Fruit fly (Drosophila melanogaster) whole organism, embryonic: ENCODE results near the gene CG42471.

Experiments
- Blimp-1 ChIP-seq: fragments of 200-800 bp; sonication (Bioruptor generic); optimal IDR thresholded peaks from 3 replicates; lab custom pipeline; 2018; ENCODE audit warnings: missing biosample characterization, missing genetic modification characterization, mild to moderate bottlenecking, moderate library complexity, missing genetic modification reagents
- CG11695 ChIP-seq: fragments of 200-800 bp; sonication (Bioruptor generic); IDR thresholded peaks from 3 replicates; pipeline ENCODE4 v1.3.6; 2022; ENCODE audit warnings: missing biosample characterization, missing genetic modification characterization
- CG13296 ChIP-seq: fragments of 200-800 bp; sonication (Bioruptor generic); optimal IDR thresholded peaks from 3 replicates; lab custom pipeline; 2018; ENCODE audit warnings: missing biosample characterization, mild to moderate bottlenecking, missing genetic modification characterization
- CG15269 ChIP-seq: fragments of 200-800 bp; sonication (Bioruptor generic); optimal IDR thresholded peaks from 2 replicates; lab custom pipeline; 2018; ENCODE audit warnings: missing biosample characterization, mild to moderate bottlenecking, missing genetic modification characterization, moderate library complexity
- CG3281 ChIP-seq: fragments of 200-800 bp; sonication (Bioruptor generic); optimal IDR thresholded peaks from 3 replicates; lab custom pipeline; 2017; ENCODE audit warnings: missing biosample characterization, mild to moderate bottlenecking, missing genetic modification characterization
- Fer2 ChIP-seq: fragments of 200-800 bp; sonication (Bioruptor generic); optimal IDR thresholded peaks from 2 replicates; lab custom pipeline; 2018; ENCODE audit warnings: missing biosample characterization, mild to moderate bottlenecking, missing genetic modification characterization, moderate library complexity
- HmgZ ChIP-seq: fragments of 200-800 bp; sonication (Bioruptor generic); optimal IDR thresholded peaks from 2 replicates; lab custom pipeline; 2018; ENCODE audit warnings: missing biosample characterization, mild to moderate bottlenecking, missing genetic modification characterization
- dan ChIP-seq: fragments of 200-800 bp; sonication (Bioruptor generic); IDR thresholded peaks from 2 replicates; pipeline ENCODE4 v1.3.6; 2022; ENCODE audit warnings: missing biosample characterization, missing genetic modification characterization
- fd96Cb ChIP-seq: fragments of 200-800 bp; sonication (Bioruptor generic); optimal IDR thresholded peaks from 2 replicates; lab custom pipeline; 2018; ENCODE audit warnings: missing biosample characterization, mild to moderate bottlenecking, missing genetic modification characterization, moderate library complexity
- her ChIP-seq: fragments of 200-800 bp; sonication (Bioruptor generic); optimal IDR thresholded peaks from 2 replicates; lab custom pipeline; 2016; ENCODE audit warnings: missing biosample characterization, missing genetic modification characterization
- sug ChIP-seq: fragments of 200-800 bp; optimal IDR thresholded peaks from 2 replicates; lab custom pipeline; 2019; ENCODE audit warnings: missing biosample characterization, mild to moderate bottlenecking, missing genetic modification characterization, moderate library complexity
- tna ChIP-seq: fragments of 200-800 bp; sonication (Bioruptor generic); IDR thresholded peaks from 2 replicates; pipeline ENCODE4 v1.3.6; 2022; ENCODE audit warnings: missing biosample characterization, missing genetic modification characterization; ENCODE audit not compliant: partially characterized antibody

CG42471 gene

dm6 chr2L:11735975-11736374 lies 17.8 kb downstream of the CG42471 start (continued):
- no peak for TF ChIP-seq her (GFP tag; lab: Kevin White, UChicago)
- 0 out of 3 replicates have a peak, but pooled peaks have one; percentile 11 for TF ChIP-seq CG11695 (GFP tag; lab: Robert Waterston, UW)
- TF ChIP-seq dan (GFP tag; lab: Robert Waterston, UW), result no peak
- TF ChIP-seq Fer2 (tag; lab: Kevin White, UChicago), result peak; percentile 21
- peak; percentile 21 for TF ChIP-seq HmgZ (tag; lab: Kevin White, UChicago)
- TF ChIP-seq sug, result peak; percentile 49
- TF ChIP-seq fd96Cb (tag; lab: Kevin White, UChicago), result no peak
- TF ChIP-seq tna, result no peak
- peak; percentile 46 for TF ChIP-seq CG3281
- TF ChIP-seq Blimp-1 (GFP tag; lab: Kevin White, UChicago), result no peak
- peak; percentile 58 for TF ChIP-seq CG13296 (GFP tag; lab: Kevin White, UChicago)
- peak; percentile 36 for TF ChIP-seq CG15269 (tag; lab: Kevin White, UChicago)
